Fruit fly (Drosophila melanogaster): ENCODE results near the gene Ald2.

Gene Ald2

DNA sequence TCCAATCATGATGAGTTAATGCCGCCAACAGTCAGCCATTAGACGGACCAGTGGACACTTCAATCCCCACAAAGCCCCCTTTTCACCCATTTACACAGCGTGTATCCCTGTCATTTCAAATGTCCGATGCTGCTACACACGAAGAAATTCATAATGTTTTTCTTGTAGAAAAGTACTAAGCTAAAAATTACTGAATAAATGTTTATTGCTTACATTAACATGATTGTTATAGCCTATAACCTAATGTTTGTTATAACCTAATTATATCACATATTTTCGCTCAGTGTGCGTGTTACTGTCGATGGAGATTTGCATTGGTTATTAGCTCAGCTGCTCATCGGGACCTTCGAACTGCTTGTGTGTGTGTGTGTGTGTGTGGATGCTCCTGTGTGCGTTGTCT, 22.7 kb downstream of the Ald2 start:
- no peak for TF ChIP-seq dsf (GFP tag; optimal IDR thresholded peaks at IDR 0.05; ENCODE audit: borderline replicate concordance)
- TF ChIP-seq Rel (GFP tag; optimal IDR thresholded peaks at IDR 0.05), result no peak
- TF ChIP-seq Rel (tag; optimal IDR thresholded peaks at IDR 0.05), result no peak
- TF ChIP-seq Hr78 (GFP tag; optimal IDR thresholded peaks at IDR 0.05), result no peak
- TF ChIP-seq tai (GFP tag; optimal IDR thresholded peaks at IDR 0.05), result no peak
- no peak for TF ChIP-seq woc (GFP tag; optimal IDR thresholded peaks at IDR 0.05)
- TF ChIP-seq usp (GFP tag; optimal IDR thresholded peaks at IDR 0.05), result no peak
- no peak for TF ChIP-seq dl (GFP tag; optimal IDR thresholded peaks at IDR 0.05; ENCODE audit: insufficient read depth in 1 of 2, partially characterized antibody in 2 of 2)
- no peak for TF ChIP-seq psq (GFP tag; optimal IDR thresholded peaks at IDR 0.05)
- TF ChIP-seq HLH106 (tag; optimal IDR thresholded peaks at IDR 0.05), result peak; percentile 60
- peak; percentile 29 for TF ChIP-seq br (GFP tag; optimal IDR thresholded peaks at IDR 0.05)
- no peak for TF ChIP-seq Mio (GFP tag; optimal IDR thresholded peaks at IDR 0.05)
- TF ChIP-seq Dfd (GFP tag; optimal IDR thresholded peaks at IDR 0.05), result no peak
- TF ChIP-seq sage (GFP tag; optimal IDR thresholded peaks at IDR 0.05), result no peak
- TF ChIP-seq lola (GFP tag; optimal IDR thresholded peaks at IDR 0.05), result no peak
- TF ChIP-seq ey (GFP tag; optimal IDR thresholded peaks at IDR 0.05), result peak; percentile 60
- no peak for TF ChIP-seq Jra (GFP tag; optimal IDR thresholded peaks at IDR 0.05)
- TF ChIP-seq brk (GFP tag; optimal IDR thresholded peaks at IDR 0.05), result peak; percentile 45
- peak; percentile 45 for TF ChIP-seq Hnf4 (GFP tag; optimal IDR thresholded peaks at IDR 0.05)
- no peak for TF ChIP-seq Abd-B (GFP tag; optimal IDR thresholded peaks at IDR 0.05)
- no peak for TF ChIP-seq Hr83 (GFP tag; optimal IDR thresholded peaks at IDR 0.05; ENCODE audit: poor library complexity, severe bottlenecking)
- no peak for TF ChIP-seq Myc (optimal IDR thresholded peaks at IDR 0.05)
- peak in 1 of 2 experiments; percentile 63 for TF ChIP-seq foxo (GFP tag; optimal IDR thresholded peaks at IDR 0.05)
- TF ChIP-seq pan (optimal IDR thresholded peaks at IDR 0.05), result no peak
- no peak for TF ChIP-seq jim (GFP tag; optimal IDR thresholded peaks at IDR 0.05)
- peak; percentile 68 for TF ChIP-seq h (GFP tag; optimal IDR thresholded peaks at IDR 0.05)
- TF ChIP-seq N (GFP tag; optimal IDR thresholded peaks at IDR 0.05), result no peak
- TF ChIP-seq Dif (GFP tag; optimal IDR thresholded peaks at IDR 0.05; ENCODE audit: partially characterized antibody), result no peak
- no peak for TF ChIP-seq CG9705 (GFP tag; optimal IDR thresholded peaks at IDR 0.05)
- no peak for TF ChIP-seq Vsx2 (GFP tag; optimal IDR thresholded peaks at IDR 0.05; ENCODE audit: partially characterized antibody)
- TF ChIP-seq fru (GFP tag; optimal IDR thresholded peaks at IDR 0.05), result peak; percentile 70
- TF ChIP-seq sv (GFP tag; optimal IDR thresholded peaks at IDR 0.05), result peak; percentile 1
- TF ChIP-seq Sp1 (GFP tag; optimal IDR thresholded peaks at IDR 0.05), result peak; percentile 33
- peak; percentile 61 for TF ChIP-seq rgr (GFP tag; optimal IDR thresholded peaks at IDR 0.05)
- no peak for TF ChIP-seq CrebA (GFP tag; optimal IDR thresholded peaks at IDR 0.05; ENCODE audit: borderline replicate concordance)
- no peak for TF ChIP-seq GATAd (GFP tag; optimal IDR thresholded peaks at IDR 0.05)
- peak; percentile 59 for TF ChIP-seq OdsH (GFP tag; optimal IDR thresholded peaks at IDR 0.05)
- no peak for TF ChIP-seq CG32264 (GFP tag; optimal IDR thresholded peaks at IDR 0.05)
- no peak for TF ChIP-seq dmrt93B (GFP tag; optimal IDR thresholded peaks at IDR 0.05)

DNA sequence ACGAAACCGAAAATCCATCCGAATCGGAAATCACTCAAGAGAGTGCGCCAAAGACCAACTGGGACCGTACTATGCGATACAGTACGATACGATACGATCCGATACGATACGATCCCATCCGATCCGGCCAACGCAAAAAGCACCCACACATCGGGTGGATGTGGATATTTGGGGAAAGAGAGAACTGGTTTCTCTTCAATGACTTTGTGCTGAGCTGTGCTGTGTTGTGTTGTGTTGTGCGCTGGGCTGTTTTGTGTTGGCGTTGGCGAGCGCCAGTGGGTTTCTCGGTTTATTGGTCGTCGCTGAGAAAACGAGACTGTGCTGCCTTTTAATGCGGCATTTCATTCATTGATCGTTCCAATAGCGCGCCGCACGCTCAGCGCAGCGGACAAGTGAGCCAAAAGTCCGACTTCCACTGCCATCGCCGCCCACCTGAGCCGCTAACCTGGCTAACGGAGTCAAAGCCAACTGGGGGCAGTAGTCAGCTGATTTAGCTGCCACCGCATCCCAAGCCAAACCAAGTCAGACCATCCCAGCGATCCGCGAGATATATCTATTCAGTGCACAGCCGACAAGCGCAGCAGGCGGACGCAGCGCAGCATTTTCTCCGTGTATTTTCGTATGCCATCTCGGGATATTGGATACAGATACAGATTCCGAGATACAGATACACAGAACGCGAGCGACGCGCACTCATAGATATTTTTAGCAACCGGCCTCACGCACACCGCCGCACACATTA, 26.7 kb downstream of the Ald2 start, which contains the start of gene tx:
Gene tx (plus strand): TSS at position 324 of the 742 bp plus-strand sequence.
- TF ChIP-seq Abd-B (GFP tag; optimal IDR thresholded peaks at IDR 0.05) (no peak), Vsx2 (GFP tag; optimal IDR thresholded peaks at IDR 0.05; ENCODE audit: partially characterized antibody) (peak; percentile 72), brk (GFP tag; optimal IDR thresholded peaks at IDR 0.05) (peak; percentile 9), Dif (GFP tag; optimal IDR thresholded peaks at IDR 0.05; ENCODE audit: partially characterized antibody) (peak; percentile 82), dl (GFP tag; optimal IDR thresholded peaks at IDR 0.05; ENCODE audit: insufficient read depth in 1 of 2, partially characterized antibody in 2 of 2) (peak in 1 of 2 experiments; percentile 45)

Measured in whole organism, wandering third instar larva.